Fruit fly (Drosophila melanogaster): Measurements from ENCODE around the gene Acsx3.

The Acsx3 gene

DNA sequence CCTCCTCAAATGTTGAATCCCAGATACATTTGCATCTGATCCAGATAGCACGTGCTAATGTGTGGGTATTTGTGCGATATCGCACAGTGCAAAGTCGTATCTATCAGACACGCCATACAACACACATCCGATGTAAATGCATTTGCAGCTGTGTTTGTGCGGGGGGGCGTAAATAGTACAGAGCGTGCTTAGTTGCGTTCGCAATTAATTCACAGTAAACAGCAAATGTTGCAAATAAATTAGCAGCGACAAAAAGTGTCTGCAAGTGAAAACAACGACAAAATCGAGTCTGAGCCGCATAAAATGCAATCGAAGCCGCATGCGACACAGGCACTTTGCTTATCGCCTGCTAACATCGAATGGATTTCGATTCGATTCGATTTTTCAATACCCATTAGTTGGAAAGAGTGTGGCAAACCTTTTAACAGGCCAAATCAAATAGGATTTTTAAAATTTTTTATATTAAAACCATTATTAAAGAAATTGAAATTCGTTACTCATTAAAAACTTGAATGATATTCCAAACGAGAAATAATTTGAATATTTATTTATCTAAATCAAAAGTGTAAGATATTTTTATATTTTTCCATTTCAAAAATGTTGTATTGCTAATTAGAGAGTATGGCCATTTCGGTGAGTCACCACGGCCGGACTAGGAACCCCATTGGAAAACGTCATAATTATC, 26.8 kb downstream of the Acsx3 start:
- TF ChIP-seq tj (GFP tag; optimal IDR thresholded peaks at IDR 0.05) (peak; percentile 65), CG7045 (GFP tag; optimal IDR thresholded peaks at IDR 0.05) (no peak)

DNA sequence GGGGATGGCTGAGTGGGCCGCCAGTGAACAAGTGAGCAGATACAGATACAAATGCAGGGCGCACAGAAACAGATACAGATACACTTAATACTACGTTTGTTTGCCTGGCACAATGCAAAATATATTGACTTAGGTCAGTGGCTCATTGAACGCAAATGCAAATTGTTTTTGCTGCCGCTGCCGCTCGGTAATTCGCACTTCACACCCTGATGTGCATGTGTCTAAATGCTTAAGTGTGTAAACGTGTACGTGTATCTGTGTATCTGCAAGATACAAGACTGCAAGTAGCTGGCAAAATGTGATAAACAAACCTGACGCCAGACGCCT, 27.3 kb downstream of the Acsx3 start:
- peak; percentile 52 for TF ChIP-seq cic (GFP tag; optimal IDR thresholded peaks at IDR 0.05)
- no peak for TF ChIP-seq CG14711 (tag; optimal IDR thresholded peaks at IDR 0.05)

DNA sequence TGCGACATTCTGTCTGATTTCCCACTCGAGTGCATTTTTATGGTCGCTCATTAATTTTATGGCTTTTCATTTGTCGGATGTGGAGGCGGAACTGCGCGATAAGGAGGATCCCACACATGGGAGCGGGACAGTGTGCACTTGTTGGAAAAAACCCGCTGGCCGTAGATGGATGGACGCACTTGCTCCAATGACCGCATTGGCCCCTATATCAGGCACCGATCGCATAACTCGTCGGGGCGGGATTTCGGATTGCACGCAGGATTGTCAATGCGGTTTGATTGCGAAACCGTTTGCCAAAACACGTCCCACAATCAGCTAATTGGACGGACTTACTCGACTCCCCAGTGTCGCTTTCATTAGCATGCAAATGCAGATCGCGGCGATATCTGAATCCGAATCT, 30.5 kb downstream of the Acsx3 start:
- no peak for TF ChIP-seq CG12768 (GFP tag; optimal IDR thresholded peaks at IDR 0.05)
- no peak for TF ChIP-seq tj (GFP tag; optimal IDR thresholded peaks at IDR 0.05)
- no peak for TF ChIP-seq ovo (GFP tag; optimal IDR thresholded peaks at IDR 0.05)
- TF ChIP-seq Crg-1 (GFP tag; optimal IDR thresholded peaks at IDR 0.05), result no peak
- no peak for TF ChIP-seq bab1 (GFP tag; optimal IDR thresholded peaks at IDR 0.05)
- no peak for TF ChIP-seq CG7101 (tag; optimal IDR thresholded peaks at IDR 0.05)
- no peak for TF ChIP-seq kay (GFP tag; ENCODE audit: borderline replicate concordance)

DNA sequence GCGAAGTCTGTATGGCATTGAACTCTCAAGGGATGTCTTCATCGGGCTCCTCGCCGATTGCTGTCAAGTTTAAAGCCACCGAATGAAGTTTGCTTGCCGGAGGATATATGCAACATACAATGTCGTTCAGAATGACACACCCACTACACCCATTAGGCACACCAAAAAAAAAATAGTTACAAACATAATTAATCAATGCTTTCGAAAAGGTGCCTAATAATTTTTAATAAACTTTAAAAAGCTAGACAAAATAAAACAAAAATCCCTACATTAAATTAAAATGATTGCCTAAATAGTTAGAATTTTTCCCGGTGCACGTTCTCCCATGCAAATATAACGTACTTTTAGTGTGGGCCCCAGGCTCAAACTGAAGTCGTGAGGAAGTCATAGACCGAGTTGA, 31.4 kb downstream of the Acsx3 start:
- TF ChIP-seq cic (GFP tag; optimal IDR thresholded peaks at IDR 0.05) (no peak), CG7101 (tag; optimal IDR thresholded peaks at IDR 0.05) (no peak), kay (GFP tag; ENCODE audit: borderline replicate concordance) (no peak), cnc (optimal IDR thresholded peaks at IDR 0.05) (no peak), ovo (GFP tag; optimal IDR thresholded peaks at IDR 0.05) (no peak), bab1 (GFP tag; optimal IDR thresholded peaks at IDR 0.05) (no peak), CG14711 (tag; optimal IDR thresholded peaks at IDR 0.05) (no peak)

DNA sequence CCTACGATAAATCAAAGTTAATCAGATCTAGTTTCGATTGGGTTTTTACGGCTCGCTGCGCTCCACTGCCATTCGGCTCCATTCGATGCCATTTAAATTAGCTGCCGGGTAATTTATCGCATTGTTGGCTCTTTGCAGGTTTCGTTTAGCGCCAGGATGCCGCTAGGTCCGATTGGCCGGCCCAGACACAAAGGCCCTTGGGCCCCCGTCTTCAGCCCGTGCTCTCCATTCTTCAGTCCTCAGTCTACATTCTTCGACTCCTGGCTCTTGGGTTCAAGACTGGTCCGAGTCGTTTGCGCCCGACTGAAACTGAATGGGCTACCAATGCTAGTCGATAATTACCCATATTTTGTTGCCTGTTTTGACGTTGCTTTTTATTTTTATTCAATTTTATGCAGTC, 32.2 kb downstream of the Acsx3 start:
- TF ChIP-seq kay (GFP tag; ENCODE audit: borderline replicate concordance) (no peak), CG5204 (GFP tag; optimal IDR thresholded peaks at IDR 0.05) (no peak), toe (GFP tag; optimal IDR thresholded peaks at IDR 0.05) (no peak), Hr96 (GFP tag; optimal IDR thresholded peaks at IDR 0.05) (no peak), CG1620 (GFP tag; optimal IDR thresholded peaks at IDR 0.05) (no peak), CG7045 (GFP tag; optimal IDR thresholded peaks at IDR 0.05) (no peak), CG12768 (GFP tag; optimal IDR thresholded peaks at IDR 0.05) (no peak), CG7101 (tag; optimal IDR thresholded peaks at IDR 0.05) (no peak), cnc (optimal IDR thresholded peaks at IDR 0.05) (no peak), ovo (GFP tag; optimal IDR thresholded peaks at IDR 0.05) (no peak)

DNA sequence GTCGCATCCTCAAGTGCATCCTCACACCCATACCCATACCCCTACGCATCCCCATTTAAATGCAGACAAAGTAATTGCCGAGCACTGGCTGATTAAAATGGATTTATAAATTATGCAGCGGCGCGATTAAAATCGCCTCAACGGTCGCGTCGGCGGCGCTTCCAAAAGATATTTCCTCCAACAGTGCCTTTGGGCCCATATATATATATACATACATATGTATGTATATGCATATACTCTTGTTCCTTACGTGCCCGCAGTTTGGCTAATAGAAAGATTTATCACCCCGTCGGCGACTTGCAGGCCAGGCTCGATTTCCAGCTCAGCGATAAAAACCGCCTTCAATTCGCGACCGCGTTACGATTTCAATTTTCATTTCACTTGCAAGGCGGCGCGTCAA, 35.7 kb downstream of the Acsx3 start:
- no peak for TF ChIP-seq pad (GFP tag; optimal IDR thresholded peaks at IDR 0.05)
- no peak for TF ChIP-seq CG7101 (tag; optimal IDR thresholded peaks at IDR 0.05)
- TF ChIP-seq CG7045 (GFP tag; optimal IDR thresholded peaks at IDR 0.05), result no peak
- no peak for TF ChIP-seq CG12768 (GFP tag; optimal IDR thresholded peaks at IDR 0.05)
- no peak for TF ChIP-seq toe (GFP tag; optimal IDR thresholded peaks at IDR 0.05)
- no peak for TF ChIP-seq CG11617 (GFP tag; optimal IDR thresholded peaks at IDR 0.05)
- no peak for TF ChIP-seq cnc (optimal IDR thresholded peaks at IDR 0.05)
- TF ChIP-seq tj (GFP tag; optimal IDR thresholded peaks at IDR 0.05), result no peak
- no peak for TF ChIP-seq kay (GFP tag; ENCODE audit: borderline replicate concordance)
- TF ChIP-seq CG1620 (GFP tag; optimal IDR thresholded peaks at IDR 0.05), result no peak
- no peak for TF ChIP-seq cic (GFP tag; optimal IDR thresholded peaks at IDR 0.05)
- TF ChIP-seq CG5204 (GFP tag; optimal IDR thresholded peaks at IDR 0.05), result no peak

DNA sequence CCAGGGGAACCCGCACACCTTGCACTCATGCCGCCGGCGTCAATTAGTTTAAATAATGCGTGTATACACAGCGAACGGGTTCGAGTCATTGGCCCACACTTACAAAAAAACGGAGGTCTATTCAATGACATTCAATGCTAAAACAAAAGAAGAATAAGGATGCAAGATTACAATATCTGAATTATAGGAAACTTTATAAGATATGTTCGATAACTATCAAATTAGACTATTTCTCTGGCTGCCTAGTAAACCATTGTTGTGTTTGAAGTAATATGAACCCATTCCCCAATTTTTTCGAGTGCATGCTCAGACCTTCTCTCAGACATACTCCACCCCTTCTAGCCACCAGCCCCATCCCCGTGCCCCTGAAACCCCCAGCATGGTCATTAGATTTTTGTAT, 39.9 kb downstream of the Acsx3 start:
- TF ChIP-seq CG14711 (tag; optimal IDR thresholded peaks at IDR 0.05) (no peak), bab1 (GFP tag; optimal IDR thresholded peaks at IDR 0.05) (no peak), CG33017 (tag; optimal IDR thresholded peaks at IDR 0.05) (no peak), pad (GFP tag; optimal IDR thresholded peaks at IDR 0.05) (no peak)

DNA sequence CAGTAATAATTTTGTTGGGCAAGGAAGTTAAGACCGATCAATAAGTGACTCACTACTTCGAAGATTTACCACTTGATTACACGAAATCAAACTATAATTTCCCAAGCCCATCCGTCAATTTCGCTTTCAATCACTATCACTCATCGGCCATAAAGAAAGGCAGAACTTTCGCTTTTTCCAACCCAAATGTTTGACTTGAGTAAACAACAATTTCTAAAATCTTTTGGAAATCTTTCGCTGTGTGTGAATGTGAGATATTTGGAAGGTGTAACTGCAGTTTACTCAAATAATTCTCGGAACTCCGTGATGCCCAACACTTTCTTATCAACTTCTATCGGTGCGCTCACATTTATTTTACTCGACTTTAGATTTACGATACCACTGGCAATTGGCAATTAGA, 41.1 kb downstream of the Acsx3 start:
- TF ChIP-seq Mnt (GFP tag; optimal IDR thresholded peaks at IDR 0.05), result no peak
- TF ChIP-seq kay (GFP tag; ENCODE audit: borderline replicate concordance), result peak; percentile 59

DNA sequence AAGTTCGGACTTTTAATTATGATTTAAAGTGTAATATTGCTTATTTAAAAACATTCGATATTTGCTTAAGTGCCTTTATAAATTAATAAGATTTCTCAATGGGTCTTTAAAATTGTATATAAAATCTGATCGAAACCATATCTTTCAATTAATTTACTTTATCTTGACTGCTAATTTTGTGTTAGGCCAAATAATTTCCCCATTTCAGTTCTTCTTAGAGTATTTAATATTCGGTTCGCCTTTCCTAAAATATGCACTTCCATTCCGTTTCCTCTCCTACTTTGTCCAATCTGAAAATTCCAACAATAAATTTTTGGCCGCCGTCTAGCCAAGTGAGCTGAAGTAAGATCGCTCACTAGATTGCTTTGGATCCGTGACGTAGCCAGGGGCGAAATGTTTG, 43.4 kb downstream of the Acsx3 start:
- TF ChIP-seq CG7101 (tag; optimal IDR thresholded peaks at IDR 0.05), result no peak
- TF ChIP-seq Clk (GFP tag; optimal IDR thresholded peaks at IDR 0.05), result no peak
- TF ChIP-seq CG14711 (tag; optimal IDR thresholded peaks at IDR 0.05), result no peak
- TF ChIP-seq tj (GFP tag; optimal IDR thresholded peaks at IDR 0.05), result no peak
- no peak for TF ChIP-seq Mnt (GFP tag; optimal IDR thresholded peaks at IDR 0.05)
- TF ChIP-seq CG5204 (GFP tag; optimal IDR thresholded peaks at IDR 0.05), result no peak
- no peak for TF ChIP-seq toe (GFP tag; optimal IDR thresholded peaks at IDR 0.05)
- no peak for TF ChIP-seq pad (GFP tag; optimal IDR thresholded peaks at IDR 0.05)
- TF ChIP-seq cnc (optimal IDR thresholded peaks at IDR 0.05), result no peak
- no peak for TF ChIP-seq CG7045 (GFP tag; optimal IDR thresholded peaks at IDR 0.05)
- no peak for TF ChIP-seq CG1620 (GFP tag; optimal IDR thresholded peaks at IDR 0.05)
- TF ChIP-seq CG33017 (tag; optimal IDR thresholded peaks at IDR 0.05), result no peak
- TF ChIP-seq cic (GFP tag; optimal IDR thresholded peaks at IDR 0.05), result no peak
